Fruit fly (Drosophila melanogaster) whole organism, embryonic: ENCODE results near the gene fal.

Experiments
- BEAF-32 ChIP-seq: fragments of 200-800 bp; sonication (Bioruptor generic); optimal IDR thresholded peaks from 3 replicates; lab custom pipeline; 2017; ENCODE audit warnings: missing biosample characterization, missing genetic modification characterization, mild to moderate bottlenecking, moderate library complexity, missing genetic modification reagents
- CG10959 ChIP-seq: fragments of 200-800 bp; sonication (Bioruptor generic); IDR thresholded peaks from 2 replicates; pipeline ENCODE4 v1.3.6; 2022; ENCODE audit warnings: missing biosample characterization, missing genetic modification characterization
- CG11560 ChIP-seq: fragments of 200-800 bp; sonication (Bioruptor generic); IDR thresholded peaks from 3 replicates; pipeline ENCODE4 v1.3.6; 2022; ENCODE audit warnings: missing biosample characterization, missing genetic modification characterization
- CG12236 ChIP-seq: fragments of 200-800 bp; sonication (Bioruptor generic); optimal IDR thresholded peaks from 2 replicates; lab custom pipeline; 2016; ENCODE audit warnings: missing biosample characterization, missing genetic modification characterization
- CG15073 ChIP-seq: fragments of 200-800 bp; sonication (Bioruptor generic); optimal IDR thresholded peaks from 2 replicates; lab custom pipeline; 2016; ENCODE audit warnings: missing biosample characterization, missing genetic modification characterization
- CG15696 ChIP-seq: fragments of 200-800 bp; sonication (Bioruptor generic); optimal IDR thresholded peaks from 2 replicates; lab custom pipeline; 2019; ENCODE audit warnings: missing biosample characterization, mild to moderate bottlenecking, missing genetic modification characterization, moderate library complexity
- CG16779 ChIP-seq: fragments of 200-800 bp; sonication (Bioruptor generic); IDR thresholded peaks from 2 replicates; pipeline ENCODE4 v1.3.6; 2022; ENCODE audit warnings: missing biosample characterization, missing genetic modification characterization
- CG17328 ChIP-seq: fragments of 200-800 bp; sonication (Bioruptor generic); IDR thresholded peaks from 2 replicates; pipeline ENCODE4 v1.3.6; 2022; ENCODE audit warnings: missing biosample characterization, missing genetic modification characterization
- CG17359 ChIP-seq: fragments of 200-800 bp; sonication (Bioruptor generic); optimal IDR thresholded peaks from 3 replicates; lab custom pipeline; 2018; ENCODE audit warnings: missing biosample characterization, mild to moderate bottlenecking, missing genetic modification characterization, moderate library complexity
- CG17385 ChIP-seq: fragments of 200-800 bp; sonication (Bioruptor generic); optimal IDR thresholded peaks from 3 replicates; lab custom pipeline; 2018; ENCODE audit warnings: missing biosample characterization, mild to moderate bottlenecking, missing genetic modification characterization
- CG18262 ChIP-seq: fragments of 200-800 bp; optimal IDR thresholded peaks from 3 replicates; lab custom pipeline; 2019; ENCODE audit warnings: missing biosample characterization, mild to moderate bottlenecking, missing genetic modification characterization, moderate library complexity
- CG32532 ChIP-seq: fragments of 200-800 bp; sonication (Bioruptor generic); IDR thresholded peaks from 2 replicates; pipeline ENCODE4 v1.3.6; 2022; ENCODE audit warnings: missing biosample characterization, missing genetic modification characterization
- CG4328 ChIP-seq: fragments of 200-800 bp; sonication (Bioruptor generic); optimal IDR thresholded peaks from 3 replicates; lab custom pipeline; 2017; ENCODE audit warnings: missing biosample characterization, missing genetic modification reagents, missing genetic modification characterization
- CG6813 ChIP-seq: fragments of 200-800 bp; sonication (Bioruptor generic); optimal IDR thresholded peaks from 2 replicates; lab custom pipeline; 2017; ENCODE audit warnings: missing biosample characterization, missing genetic modification characterization, mild to moderate bottlenecking, moderate library complexity, missing genetic modification reagents
- CG7556 ChIP-seq: fragments of 200-800 bp; sonication (Bioruptor generic); optimal IDR thresholded peaks from 2 replicates; lab custom pipeline; 2017; ENCODE audit warnings: missing biosample characterization, mild to moderate bottlenecking, missing genetic modification characterization
- CG7987 ChIP-seq: fragments of 200-800 bp; sonication (Bioruptor generic); optimal IDR thresholded peaks from 2 replicates; lab custom pipeline; 2018; ENCODE audit warnings: missing biosample characterization, mild to moderate bottlenecking, missing genetic modification characterization, moderate library complexity
- CG8089 ChIP-seq: fragments of 200-800 bp; sonication (Bioruptor generic); optimal IDR thresholded peaks from 3 replicates; lab custom pipeline; 2016; ENCODE audit warnings: missing biosample characterization, missing genetic modification characterization
- CG8281 ChIP-seq: fragments of 200-800 bp; sonication (Bioruptor generic); optimal IDR thresholded peaks from 2 replicates; lab custom pipeline; 2018; ENCODE audit warnings: missing biosample characterization, mild to moderate bottlenecking, missing genetic modification characterization, moderate library complexity
- D19A ChIP-seq: fragments of 200-800 bp; optimal IDR thresholded peaks from 3 replicates; lab custom pipeline; 2019; ENCODE audit warnings: missing biosample characterization, mild to moderate bottlenecking, missing genetic modification characterization, moderate library complexity
- Ets65A ChIP-seq: fragments of 200-800 bp; sonication (Bioruptor generic); peaks from one replicate; lab custom pipeline; 2016; ENCODE audit warnings: missing biosample characterization, missing genetic modification characterization
- Ets97D ChIP-seq: fragments of 200-800 bp; sonication (Bioruptor generic); optimal IDR thresholded peaks from 3 replicates; lab custom pipeline; 2016; ENCODE audit warnings: missing biosample characterization, missing genetic modification characterization
- Fer1 ChIP-seq: fragments of 200-800 bp; sonication (Bioruptor generic); optimal IDR thresholded peaks from 2 replicates; lab custom pipeline; 2017; ENCODE audit warnings: missing biosample characterization, mild to moderate bottlenecking, missing genetic modification characterization
- Gug ChIP-seq: fragments of 200-800 bp; sonication (Bioruptor generic); IDR thresholded peaks from 4 replicates; pipeline ENCODE4 v1.3.6; 2022; ENCODE audit warnings: missing biosample characterization, missing genetic modification characterization
- Lim3 ChIP-seq: fragments of 200-800 bp; sonication (Bioruptor generic); IDR thresholded peaks from 2 replicates; pipeline ENCODE4 v1.3.6; 2022; ENCODE audit warnings: missing biosample characterization, missing genetic modification characterization
- Pdp1 ChIP-seq, 2 experiments: fragments of 200-800 bp; sonication (Bioruptor generic); optimal IDR thresholded peaks; 3 replicates each; lab custom pipeline; 2016; ENCODE audit warnings: missing biosample characterization in 2 of 2, missing genetic modification characterization in 2 of 2, mild to moderate bottlenecking in 1 of 2, moderate library complexity in 1 of 2
- Ptx1 ChIP-seq: fragments of 200-800 bp; sonication (Bioruptor generic); IDR thresholded peaks from 2 replicates; pipeline ENCODE4 v1.3.6; 2022; ENCODE audit warnings: missing biosample characterization, missing genetic modification characterization
- Scr ChIP-seq: fragments of 200-800 bp; sonication (Bioruptor generic); IDR thresholded peaks from 2 replicates; pipeline ENCODE4 v1.3.6; 2022; ENCODE audit warnings: missing biosample characterization, missing genetic modification characterization; ENCODE audit not compliant: partially characterized antibody
- Six4 ChIP-seq: fragments of 200-800 bp; sonication (Bioruptor generic); optimal IDR thresholded peaks from 2 replicates; lab custom pipeline; 2016; ENCODE audit warnings: missing biosample characterization, missing genetic modification characterization
- Xrp1 ChIP-seq: fragments of 200-800 bp; sonication (Bioruptor generic); IDR thresholded peaks from 2 replicates; pipeline ENCODE4 v1.3.6; 2022; ENCODE audit warnings: missing biosample characterization, missing genetic modification characterization
- abd-A ChIP-seq: fragments of 200-800 bp; sonication (Bioruptor generic); optimal IDR thresholded peaks from 3 replicates; lab custom pipeline; 2019; ENCODE audit warnings: missing biosample characterization, mild to moderate bottlenecking, missing genetic modification characterization, moderate library complexity
- bowl ChIP-seq: fragments of 200-800 bp; sonication (Bioruptor generic); IDR thresholded peaks from 2 replicates; pipeline ENCODE4 v1.3.6; 2022; ENCODE audit warnings: missing biosample characterization, missing genetic modification characterization
- btn ChIP-seq: fragments of 200-800 bp; sonication (Bioruptor generic); optimal IDR thresholded peaks from 2 replicates; lab custom pipeline; 2016; ENCODE audit warnings: missing biosample characterization, missing genetic modification characterization
- cas ChIP-seq: fragments of 200-800 bp; sonication (Bioruptor generic); IDR thresholded peaks from 2 replicates; pipeline ENCODE4 v1.3.6; 2022; ENCODE audit warnings: missing biosample characterization, missing genetic modification characterization
- dati ChIP-seq: fragments of 200-800 bp; sonication (Bioruptor generic); IDR thresholded peaks from 2 replicates; pipeline ENCODE4 v1.3.6; 2022; ENCODE audit warnings: missing biosample characterization, missing genetic modification characterization
- en ChIP-seq: fragments of 200-800 bp; sonication (Bioruptor generic); optimal IDR thresholded peaks from 2 replicates; lab custom pipeline; 2016; ENCODE audit warnings: missing biosample characterization, missing genetic modification characterization
- fru ChIP-seq: fragments of >200 bp; optimal IDR thresholded peaks from 2 replicates; lab custom pipeline; 2017
- gce ChIP-seq: fragments of 200-800 bp; sonication (Bioruptor generic); IDR thresholded peaks from 3 replicates; pipeline ENCODE4 v1.3.6; 2022; ENCODE audit warnings: missing biosample characterization, missing genetic modification characterization
- gcm2 ChIP-seq: fragments of 200-800 bp; sonication (Bioruptor generic); optimal IDR thresholded peaks from 2 replicates; lab custom pipeline; 2016; ENCODE audit warnings: missing biosample characterization, missing genetic modification characterization
- gfzf ChIP-seq: fragments of 200-800 bp; sonication (Bioruptor generic); optimal IDR thresholded peaks from 2 replicates; lab custom pipeline; 2016; ENCODE audit warnings: missing biosample characterization, mild to moderate bottlenecking, missing genetic modification characterization, moderate library complexity
- klu ChIP-seq: fragments of 200-800 bp; sonication (Bioruptor generic); IDR thresholded peaks from 2 replicates; pipeline ENCODE4 v1.3.6; 2022; ENCODE audit warnings: missing biosample characterization, missing genetic modification characterization
- knrl ChIP-seq: fragments of 200-800 bp; sonication (Bioruptor generic); IDR thresholded peaks from 3 replicates; pipeline ENCODE4 v1.3.6; 2022; ENCODE audit warnings: missing biosample characterization, missing genetic modification characterization; ENCODE audit not compliant: partially characterized antibody
- mld ChIP-seq: fragments of 200-800 bp; sonication (Bioruptor generic); IDR thresholded peaks from 3 replicates; pipeline ENCODE4 v1.3.6; 2022; ENCODE audit warnings: missing biosample characterization, missing genetic modification characterization; ENCODE audit not compliant: partially characterized antibody
- nerfin-1 ChIP-seq: fragments of 200-800 bp; sonication (Bioruptor generic); optimal IDR thresholded peaks from 3 replicates; lab custom pipeline; 2019; ENCODE audit warnings: missing biosample characterization, mild to moderate bottlenecking, missing genetic modification characterization, moderate library complexity
- pb ChIP-seq: fragments of 200-800 bp; sonication (Bioruptor generic); optimal IDR thresholded peaks from 3 replicates; lab custom pipeline; 2016; ENCODE audit warnings: missing biosample characterization, missing genetic modification characterization
- psq ChIP-seq: fragments of 200-800 bp; sonication (Bioruptor generic); optimal IDR thresholded peaks from 2 replicates; lab custom pipeline; 2017; ENCODE audit warnings: missing biosample characterization, missing genetic modification characterization
- shn ChIP-seq: fragments of 200-800 bp; sonication (Bioruptor generic); optimal IDR thresholded peaks from 3 replicates; lab custom pipeline; 2016; ENCODE audit warnings: missing biosample characterization, missing genetic modification characterization
- sim ChIP-seq: fragments of 200-800 bp; sonication (Bioruptor generic); IDR thresholded peaks from 2 replicates; pipeline ENCODE4 v1.3.6; 2022; ENCODE audit warnings: missing biosample characterization, missing genetic modification characterization
- sna ChIP-seq: fragments of 200-800 bp; sonication (Bioruptor generic); IDR thresholded peaks from 2 replicates; pipeline ENCODE4 v1.3.6; 2022; ENCODE audit warnings: missing biosample characterization, missing genetic modification characterization; ENCODE audit not compliant: partially characterized antibody
- tup ChIP-seq: fragments of 200-800 bp; sonication (Bioruptor generic); optimal IDR thresholded peaks from 2 replicates; lab custom pipeline; 2016; ENCODE audit warnings: missing biosample characterization, mild to moderate bottlenecking, missing genetic modification characterization, moderate library complexity
- usp ChIP-seq: fragments of >200 bp; optimal IDR thresholded peaks from 2 replicates; lab custom pipeline; 2017; ENCODE audit warnings: missing biosample characterization, missing genetic modification characterization
- vnd ChIP-seq: fragments of 200-800 bp; sonication (Bioruptor generic); IDR thresholded peaks from 3 replicates; pipeline ENCODE4 v1.3.6; 2022; ENCODE audit warnings: missing biosample characterization, missing genetic modification characterization; ENCODE audit not compliant: partially characterized antibody
- zen ChIP-seq: fragments of 200-800 bp; sonication (Bioruptor generic); optimal IDR thresholded peaks from 3 replicates; lab custom pipeline; 2018; ENCODE audit warnings: missing biosample characterization, mild to moderate bottlenecking, missing genetic modification characterization, moderate library complexity

fal gene

dm6 chr3L:19251643-19252042 is 42.7 kb upstream of the fal start (continued):
- TF ChIP-seq Xrp1 (GFP tag; lab: Robert Waterston, UW) (peak; percentile 27; the same call in 1 of the 2 replicates), abd-A (tag; lab: Kevin White, UChicago) (no peak), CG16779 (GFP tag; lab: Robert Waterston, UW) (no peak), Ptx1 (GFP tag; lab: Robert Waterston, UW) (0 out of 2 replicates have a peak, but pooled peaks have one; percentile 28), BEAF-32 (GFP tag; lab: Kevin White, UChicago) (no peak), zen (tag; lab: Kevin White, UChicago) (no peak), gfzf (GFP tag; lab: Kevin White, UChicago) (no peak), sna (no peak), en (no peak), CG7556 (GFP tag; lab: Kevin White, UChicago) (peak; percentile 67), bowl (no peak), mld (GFP tag; lab: Robert Waterston, UW) (no peak), gce (GFP tag; lab: Robert Waterston, UW) (no peak), cas (no peak), vnd (GFP tag; lab: Robert Waterston, UW) (no peak), CG18262 (tag; lab: Kevin White, UChicago) (peak; percentile 50), shn (GFP tag; lab: Kevin White, UChicago) (no peak), CG11560 (tag; lab: Robert Waterston, UW) (no peak), CG7987 (no peak), Pdp1 (GFP tag; optimal IDR thresholded peaks at IDR 0.05; lab: Kevin White, UChicago) (no peak), CG32532 (no peak), gcm2 (GFP tag; lab: Kevin White, UChicago) (no peak), pb (GFP tag; lab: Kevin White, UChicago) (no peak), Ets97D (no peak), psq (GFP tag; lab: Kevin White, UChicago) (no peak), Six4 (no peak), CG17385 (peak; percentile 8), CG10959 (GFP tag; lab: Robert Waterston, UW) (no peak), knrl (no peak), CG12236 (no peak), tup (GFP tag; lab: Kevin White, UChicago) (no peak), Scr (GFP tag; lab: Robert Waterston, UW) (no peak), Lim3 (GFP tag; lab: Robert Waterston, UW) (no peak), nerfin-1 (tag; lab: Kevin White, UChicago) (no peak), klu (GFP tag; lab: Robert Waterston, UW) (no peak), fru (lab: Kevin White, UChicago) (no peak), btn (GFP tag; lab: Kevin White, UChicago) (no peak), CG17359 (tag; lab: Kevin White, UChicago) (peak; percentile 1), dati (GFP tag; lab: Robert Waterston, UW) (no peak), usp (GFP tag; lab: Kevin White, UChicago) (no peak), Ets65A (GFP tag; lab: Kevin White, UChicago) (peak; percentile 4), CG17328 (GFP tag; lab: Robert Waterston, UW) (no peak), CG8089 (GFP tag; lab: Kevin White, UChicago) (no peak), CG4328 (GFP tag; lab: Kevin White, UChicago) (no peak), CG15073 (no peak), D19A (tag; lab: Kevin White, UChicago) (peak; percentile 44), Gug (GFP tag; lab: Robert Waterston, UW) (no peak), CG15696 (no peak), sim (no peak), Fer1 (GFP tag; lab: Kevin White, UChicago) (peak; percentile 49), CG6813 (GFP tag; lab: Kevin White, UChicago) (no peak), CG8281 (tag; lab: Kevin White, UChicago) (no peak)
